Worm (Caenorhabditis elegans): ENCODE data around the gene thn-5.

The thn-5 gene

ce11 chrIV:5188051-5188450 lies 42.6 kb upstream of the thn-5 start:
- TF ChIP-seq nhr-76 (tag; optimal IDR thresholded peaks at IDR 0.05) (no peak), hlh-1 (tag; optimal IDR thresholded peaks at IDR 0.05) (no peak), lin-32 (GFP tag; optimal IDR thresholded peaks at IDR 0.05) (no peak), mab-5 (tag; optimal IDR thresholded peaks at IDR 0.05) (no peak), zip-8 (tag; optimal IDR thresholded peaks at IDR 0.05) (no peak), nhr-2 (tag; optimal IDR thresholded peaks at IDR 0.05) (no peak), ceh-83 (GFP tag; optimal IDR thresholded peaks at IDR 0.05) (no peak), unc-120 (tag; optimal IDR thresholded peaks at IDR 0.05; ENCODE audit: poor library complexity, severe bottlenecking) (no peak), ceh-39 (tag; optimal IDR thresholded peaks at IDR 0.05) (no peak), mls-2 (tag; optimal IDR thresholded peaks at IDR 0.05) (no peak), nhr-28 (tag; optimal IDR thresholded peaks at IDR 0.05) (no peak), blmp-1 (tag; optimal IDR thresholded peaks at IDR 0.05) (no peak), tbx-8 (GFP tag; optimal IDR thresholded peaks at IDR 0.05) (no peak), bed-3 (GFP tag; optimal IDR thresholded peaks at IDR 0.05) (no peak), unc-62 (GFP tag; optimal IDR thresholded peaks at IDR 0.05) (no peak), ces-1 (GFP tag; optimal IDR thresholded peaks at IDR 0.05) (no peak), elt-3 (tag; optimal IDR thresholded peaks at IDR 0.05) (no peak)

ce11 chrIV:5195531-5195930 lies 35.1 kb upstream of the thn-5 start, which contains the start of gene gpa-18:
gpa-18 (minus strand) TSS chrIV:5195631.
- TF ChIP-seq ceh-83 (GFP tag; optimal IDR thresholded peaks at IDR 0.05) (no peak), flh-1 (GFP tag; optimal IDR thresholded peaks at IDR 0.05) (no peak), ham-2 (GFP tag; optimal IDR thresholded peaks at IDR 0.05) (no peak), M03D4.4 (tag; optimal IDR thresholded peaks at IDR 0.05) (no peak), unc-120 (tag; optimal IDR thresholded peaks at IDR 0.05; ENCODE audit: poor library complexity, severe bottlenecking) (no peak), ces-1 (GFP tag; optimal IDR thresholded peaks at IDR 0.05) (no peak)

ce11 chrIV:5200813-5201212 lies 29.8 kb upstream of the thn-5 start:
- TF ChIP-seq ceh-43 (GFP tag; optimal IDR thresholded peaks at IDR 0.05): no peak
- TF ChIP-seq mep-1 (tag; optimal IDR thresholded peaks at IDR 0.05): no peak

ce11 chrIV:5202575-5202974 lies 28.1 kb upstream of the thn-5 start:
- TF ChIP-seq pha-4 (tag; optimal IDR thresholded peaks at IDR 0.05) (no peak), ces-1 (GFP tag; optimal IDR thresholded peaks at IDR 0.05) (no peak), lin-13 (tag; optimal IDR thresholded peaks at IDR 0.05) (no peak), nhr-2 (tag; optimal IDR thresholded peaks at IDR 0.05) (no peak), nhr-237 (tag; optimal IDR thresholded peaks at IDR 0.05) (no peak), tbx-8 (GFP tag; optimal IDR thresholded peaks at IDR 0.05) (no peak), nhr-28 (tag; optimal IDR thresholded peaks at IDR 0.05) (no peak), lsy-2 (tag; optimal IDR thresholded peaks at IDR 0.05) (no peak), mep-1 (tag; optimal IDR thresholded peaks at IDR 0.05) (no peak), blmp-1 (tag; optimal IDR thresholded peaks at IDR 0.05) (no peak), zip-8 (tag; optimal IDR thresholded peaks at IDR 0.05) (no peak), sptf-1 (tag; optimal IDR thresholded peaks at IDR 0.05) (no peak), elt-3 (tag; optimal IDR thresholded peaks at IDR 0.05) (no peak), mab-5 (tag; optimal IDR thresholded peaks at IDR 0.05) (no peak), ceh-39 (tag; optimal IDR thresholded peaks at IDR 0.05) (no peak), hlh-1 (tag; optimal IDR thresholded peaks at IDR 0.05) (no peak), flh-1 (GFP tag; optimal IDR thresholded peaks at IDR 0.05) (no peak), M03D4.4 (tag; optimal IDR thresholded peaks at IDR 0.05) (no peak), ceh-43 (GFP tag; optimal IDR thresholded peaks at IDR 0.05) (no peak), nhr-76 (tag; optimal IDR thresholded peaks at IDR 0.05) (no peak)

ce11 chrIV:5204573-5204972 lies 26.1 kb upstream of the thn-5 start, which contains the start of gene tni-4:
tni-4 (plus strand) TSS chrIV:5204591.
- no peak for TF ChIP-seq nhr-2 (tag; optimal IDR thresholded peaks at IDR 0.05)
- no peak for TF ChIP-seq drap-1 (GFP tag; optimal IDR thresholded peaks at IDR 0.05)
- no peak for TF ChIP-seq cnd-1 (tag; optimal IDR thresholded peaks at IDR 0.05)
- no peak for TF ChIP-seq nhr-76 (tag; optimal IDR thresholded peaks at IDR 0.05)

- TF ChIP-seq ceh-39 (tag; optimal IDR thresholded peaks at IDR 0.05) (no peak), ztf-11 (tag; optimal IDR thresholded peaks at IDR 0.05) (no peak), sptf-1 (tag; optimal IDR thresholded peaks at IDR 0.05) (no peak)
Measured at ce11 chrIV:5206716-5207115, 23.9 kb upstream of the thn-5 start.
